Fruit fly (Drosophila melanogaster) whole organism, adult: Measurements from ENCODE around the gene ABCB7.
A peak's percentile ranks its signal among the peaks of the same experiment; 100 is the strongest.

Source experiments
- CG7101 ChIP-seq: fragments of 200-800 bp; sonication (Bioruptor generic); optimal IDR thresholded peaks from 2 replicates; lab custom pipeline; 2018; ENCODE audit warnings: missing biosample characterization, mild to moderate bottlenecking, missing genetic modification characterization, moderate library complexity
- Mnt ChIP-seq: fragments of 200-800 bp; sonication (Bioruptor generic); optimal IDR thresholded peaks from 2 replicates; lab custom pipeline; 2016; ENCODE audit warnings: missing biosample characterization, mild to moderate bottlenecking, missing genetic modification characterization
- bab1 ChIP-seq: fragments of 200-800 bp; sonication (Bioruptor generic); optimal IDR thresholded peaks from 3 replicates; lab custom pipeline; 2019; ENCODE audit warnings: missing biosample characterization, mild to moderate bottlenecking, missing genetic modification characterization, moderate library complexity
- kay ChIP-seq: fragments of 200-800 bp; sonication (Bioruptor generic); peaks from one replicate; lab custom pipeline; 2016; ENCODE audit warnings: missing biosample characterization, missing genetic modification characterization, borderline replicate concordance
- pad ChIP-seq: fragments of 200-800 bp; sonication (Bioruptor generic); optimal IDR thresholded peaks from 3 replicates; lab custom pipeline; 2017; ENCODE audit warnings: missing biosample characterization, missing genetic modification characterization, mild to moderate bottlenecking, moderate library complexity, missing genetic modification reagents

DNA sequence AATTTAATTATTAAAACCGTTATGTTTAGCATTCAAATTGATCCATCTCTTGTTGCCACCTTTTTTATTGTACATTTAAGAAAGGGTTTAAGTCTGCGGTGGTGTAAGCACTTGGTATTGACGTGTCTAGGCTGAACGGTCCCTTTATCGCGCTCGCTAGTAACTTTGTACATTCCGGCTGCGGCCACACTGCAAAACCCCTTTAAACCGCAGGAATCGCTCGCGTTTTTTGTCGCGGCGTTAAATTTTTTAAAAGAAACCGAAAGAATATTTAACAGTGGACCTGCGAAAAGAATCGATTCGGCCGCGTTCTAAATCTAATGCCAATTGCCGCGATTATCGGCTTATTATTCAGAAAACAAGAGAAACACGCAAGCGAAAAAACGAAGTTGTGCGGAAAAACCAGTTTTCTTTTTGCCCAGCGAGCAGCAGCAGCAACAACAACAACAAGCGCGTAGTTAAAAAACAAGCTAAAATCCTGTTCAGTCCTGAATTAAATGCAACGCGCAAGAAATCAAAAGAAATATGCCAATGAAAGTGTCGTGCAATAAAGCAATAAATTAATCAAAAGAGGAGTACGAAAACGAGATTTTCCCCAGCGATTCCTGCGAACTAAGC is 41.6 kb upstream of the ABCB7 start, which contains the start of gene CG13917:
- TF ChIP-seq Mnt (GFP tag; lab: Kevin White, UChicago) (no peak), bab1 (peak; percentile 65), kay (GFP tag; lab: Kevin White, UChicago) (no peak), pad (GFP tag; lab: Kevin White, UChicago) (peak; percentile 71), CG7101 (tag; lab: Kevin White, UChicago) (no peak)
